Fruit fly (Drosophila melanogaster): Measurements from ENCODE around the gene LManII.

Gene LManII

DNA sequence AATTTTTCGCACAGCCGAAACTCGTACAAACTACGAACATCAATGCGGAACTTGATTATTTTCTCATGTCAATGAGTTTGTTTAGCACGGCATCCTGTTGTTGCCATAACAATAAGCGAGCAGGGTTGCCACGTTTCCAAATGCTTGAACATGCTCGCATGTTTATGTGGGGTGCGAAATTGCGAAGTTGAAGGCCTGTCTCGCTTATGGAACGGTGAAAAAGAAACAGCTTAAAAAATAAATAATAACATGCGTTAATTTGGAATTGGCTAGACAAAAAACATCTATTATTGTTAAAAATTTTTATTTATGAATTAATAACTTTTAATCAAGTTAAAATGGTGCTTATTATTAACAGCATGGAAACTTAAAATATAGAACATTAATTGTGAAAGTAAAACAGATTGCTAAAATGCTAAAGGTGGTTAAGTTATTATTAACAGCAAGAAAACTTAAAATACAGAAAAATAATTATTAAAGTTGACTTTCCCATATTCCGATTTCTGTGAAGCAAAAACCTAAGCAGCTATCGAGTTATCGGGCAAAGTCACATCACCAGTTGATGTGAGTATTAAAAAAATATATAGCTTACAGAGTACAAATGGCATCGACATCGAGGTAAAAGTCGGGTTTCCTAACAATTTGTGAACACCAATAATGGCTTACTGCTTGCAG lies 26.5 kb upstream of the LManII start, which contains the start of the genes Bug22 and TfIIB (continued):
- TF ChIP-seq CG3065 (GFP tag; optimal IDR thresholded peaks at IDR 0.05) = peak; percentile 12
- TF ChIP-seq Hmr (GFP tag; optimal IDR thresholded peaks at IDR 0.05) = no peak
- TF ChIP-seq caup (GFP tag; optimal IDR thresholded peaks at IDR 0.05; ENCODE audit: severe bottlenecking) = no peak
- peak; percentile 53 for TF ChIP-seq pzg (GFP tag; optimal IDR thresholded peaks at IDR 0.05)
- no peak; the same call in 1 of the 2 replicates for TF ChIP-seq unc-4 (GFP tag; IDR thresholded peaks at IDR 0.05; ENCODE audit: partially characterized antibody)
- TF ChIP-seq CG2199 (GFP tag; IDR thresholded peaks at IDR 0.05) = no peak
- no peak for TF ChIP-seq gcm2 (GFP tag; optimal IDR thresholded peaks at IDR 0.05)
- TF ChIP-seq Optix (GFP tag; IDR thresholded peaks at IDR 0.05) = peak; percentile 60; the same call in 1 of the 3 replicates
- no peak for TF ChIP-seq Lim3 (GFP tag; IDR thresholded peaks at IDR 0.05)
- TF ChIP-seq btn (GFP tag; optimal IDR thresholded peaks at IDR 0.05) = no peak
- peak; percentile 76 for TF ChIP-seq Dek (tag; optimal IDR thresholded peaks at IDR 0.05)
- no peak for TF ChIP-seq emc (GFP tag; optimal IDR thresholded peaks at IDR 0.05)
- TF ChIP-seq Eip74EF (GFP tag; optimal IDR thresholded peaks at IDR 0.05) = peak in 1 of 2 experiments; percentile 56
- TF ChIP-seq CG3407 (GFP tag; optimal IDR thresholded peaks at IDR 0.05) = peak; percentile 18
- TF ChIP-seq CHES-1-like (GFP tag; optimal IDR thresholded peaks at IDR 0.05) = peak; percentile 81
- TF ChIP-seq ttk (GFP tag; IDR thresholded peaks at IDR 0.05) = peak; percentile 61
- TF ChIP-seq dati (GFP tag; IDR thresholded peaks at IDR 0.05) = no peak
- TF ChIP-seq CG7745 (tag; optimal IDR thresholded peaks at IDR 0.05) = no peak
- no peak for TF ChIP-seq Sox102F (GFP tag; optimal IDR thresholded peaks at IDR 0.05)
- peak; percentile 88 for TF ChIP-seq ci (GFP tag; IDR thresholded peaks at IDR 0.05)
- TF ChIP-seq psq (GFP tag; optimal IDR thresholded peaks at IDR 0.05) = peak; percentile 39
- TF ChIP-seq disco-r (GFP tag; optimal IDR thresholded peaks at IDR 0.05) = no peak
- no peak for TF ChIP-seq zf30C (GFP tag; optimal IDR thresholded peaks at IDR 0.05)
- TF ChIP-seq Bgb (GFP tag; IDR thresholded peaks at IDR 0.05; ENCODE audit: partially characterized antibody) = peak; percentile 19; the same call in 1 of the 2 replicates
- TF ChIP-seq Elba2 (GFP tag; optimal IDR thresholded peaks at IDR 0.05) = peak; percentile 87
- peak; percentile 64; the same call in 1 of the 3 replicates for TF ChIP-seq CG2889 (GFP tag; IDR thresholded peaks at IDR 0.05)
- TF ChIP-seq CG3726 (GFP tag; IDR thresholded peaks at IDR 0.05) = no peak
- peak; percentile 28 for TF ChIP-seq Spps (tag; optimal IDR thresholded peaks at IDR 0.05)
- TF ChIP-seq pfk (GFP tag; optimal IDR thresholded peaks at IDR 0.05) = peak; percentile 93
- TF ChIP-seq Fer1 (GFP tag; optimal IDR thresholded peaks at IDR 0.05) = peak; percentile 47
- peak; percentile 69 for TF ChIP-seq pho (GFP tag; optimal IDR thresholded peaks at IDR 0.05)
- no peak for TF ChIP-seq Opbp (GFP tag; IDR thresholded peaks at IDR 0.05; ENCODE audit: partially characterized antibody)
- no peak for TF ChIP-seq wor (GFP tag; IDR thresholded peaks at IDR 0.05)
- TF ChIP-seq gt (GFP tag; IDR thresholded peaks at IDR 0.05) = no peak
- peak; percentile 50; the same call in 1 of the 2 replicates for TF ChIP-seq Taf1 (GFP tag; IDR thresholded peaks at IDR 0.05)
- peak; percentile 62 for TF ChIP-seq CG14667 (GFP tag; IDR thresholded peaks at IDR 0.05)
- TF ChIP-seq tna (GFP tag; IDR thresholded peaks at IDR 0.05; ENCODE audit: partially characterized antibody) = no peak
- TF ChIP-seq ato (GFP tag; IDR thresholded peaks at IDR 0.05; ENCODE audit: partially characterized antibody) = no peak
- peak; percentile 62 for TF ChIP-seq CG18764 (GFP tag; optimal IDR thresholded peaks at IDR 0.05)
- TF ChIP-seq fd102C (GFP tag; optimal IDR thresholded peaks at IDR 0.05) = no peak
- no peak for TF ChIP-seq hth (optimal IDR thresholded peaks at IDR 0.05)
- TF ChIP-seq pb (GFP tag; optimal IDR thresholded peaks at IDR 0.05) = no peak
- no peak for TF ChIP-seq GATAe (GFP tag; conservative IDR thresholded peaks at IDR 0.05)
- no peak for TF ChIP-seq dmrt99B (tag; optimal IDR thresholded peaks at IDR 0.05)
- no peak for TF ChIP-seq Hand (GFP tag; optimal IDR thresholded peaks at IDR 0.05)
- no peak for TF ChIP-seq Hey (tag; optimal IDR thresholded peaks at IDR 0.05)
- peak; percentile 24 for TF ChIP-seq trh (GFP tag; optimal IDR thresholded peaks at IDR 0.05)
- TF ChIP-seq Hr39 (optimal IDR thresholded peaks at IDR 0.05) = no peak
- no peak for TF ChIP-seq h (optimal IDR thresholded peaks at IDR 0.05)
- peak; percentile 6 for TF ChIP-seq CG7271 (tag; optimal IDR thresholded peaks at IDR 0.05)

Measured in whole organism, embryonic.